Worm (Caenorhabditis elegans): ENCODE data around the gene T28D9.4.
A peak's percentile ranks its signal among the peaks of the same experiment; 100 is the strongest.

The T28D9.4 gene

ce11 chrII:6491187-6491586 is 14.4 kb downstream of the T28D9.4 start (continued):
- TF ChIP-seq Y95B8A.8 (GFP tag; IDR thresholded peaks at IDR 0.05), result peak; percentile 88
- TF ChIP-seq ztf-25 (GFP tag; IDR thresholded peaks at IDR 0.05), result 0 out of 2 replicates have a peak, but pooled peaks have one; percentile 37
- peak; percentile 75 for TF ChIP-seq Y53G8AR.9 (GFP tag; conservative IDR thresholded peaks at IDR 0.05)
- no peak for TF ChIP-seq unc-62 (GFP tag; optimal IDR thresholded peaks at IDR 0.05)
- peak; percentile 79 for TF ChIP-seq lsl-1 (GFP tag; optimal IDR thresholded peaks at IDR 0.05)
- TF ChIP-seq madf-8 (GFP tag; conservative IDR thresholded peaks at IDR 0.05), result peak; percentile 37; the same call in 1 of the 2 replicates
- TF ChIP-seq ceh-100 (GFP tag; IDR thresholded peaks at IDR 0.05), result peak; percentile 49
- TF ChIP-seq ceh-40 (GFP tag; IDR thresholded peaks at IDR 0.05), result 0 out of 2 replicates have a peak, but pooled peaks have one; percentile 74
- 0 out of 2 replicates have a peak, but pooled peaks have one; percentile 18 for TF ChIP-seq ceh-58 (GFP tag; IDR thresholded peaks at IDR 0.05)
- peak; percentile 27 for TF ChIP-seq mes-4 (tag; optimal IDR thresholded peaks at IDR 0.05)
- TF ChIP-seq madf-3 (GFP tag; IDR thresholded peaks at IDR 0.05), result peak; percentile 86
- TF ChIP-seq lin-35 (GFP tag; optimal IDR thresholded peaks at IDR 0.05), result no peak
- TF ChIP-seq cebp-2 (GFP tag; IDR thresholded peaks at IDR 0.05), result 0 out of 2 replicates have a peak, but pooled peaks have one; percentile 59
- peak; percentile 81 for TF ChIP-seq hrde-1 (tag; optimal IDR thresholded peaks at IDR 0.05; ENCODE audit: borderline replicate concordance)
- peak; percentile 81 for TF ChIP-seq athp-1 (tag; optimal IDR thresholded peaks at IDR 0.05)
- peak; percentile 28; the same call in 1 of the 2 replicates for TF ChIP-seq B0336.3 (GFP tag; IDR thresholded peaks at IDR 0.05)

ce11 chrII:6491817-6492452 is 15.2 kb downstream of the T28D9.4 start, which contains the start of the genes T28D9.11 and T28D9.1:
Gene T28D9.11 (minus strand): TSS chrII:6491993.
Gene T28D9.1 (plus strand): TSS chrII:6492402.
- no peak for TF ChIP-seq nfya-1 (tag; optimal IDR thresholded peaks at IDR 0.05; ENCODE audit: borderline replicate concordance, insufficient read depth)
- TF ChIP-seq die-1 (tag; optimal IDR thresholded peaks at IDR 0.05), result peak; percentile 2
- peak; percentile 46; the same call in 1 of the 2 replicates for TF ChIP-seq K11D2.4 (GFP tag; IDR thresholded peaks at IDR 0.05)
- TF ChIP-seq bed-2 (GFP tag; IDR thresholded peaks at IDR 0.05), result 0 out of 2 replicates have a peak, but pooled peaks have one; percentile 76
- peak; percentile 23; the same call in 1 of the 2 replicates for TF ChIP-seq madf-8 (GFP tag; conservative IDR thresholded peaks at IDR 0.05)
- TF ChIP-seq rcor-1 (GFP tag; IDR thresholded peaks at IDR 0.05), result peak; percentile 60
- no peak for TF ChIP-seq bed-1 (GFP tag; IDR thresholded peaks at IDR 0.05)
- 0 out of 2 replicates have a peak, but pooled peaks have one; percentile 40 for TF ChIP-seq egl-18 (GFP tag; IDR thresholded peaks at IDR 0.05)
- TF ChIP-seq chd-7 (tag; optimal IDR thresholded peaks at IDR 0.05), result peak; percentile 12
- no peak for TF ChIP-seq lsy-27 (tag; optimal IDR thresholded peaks at IDR 0.05; ENCODE audit: borderline replicate concordance, insufficient read depth)
- peak; percentile 28; the same call in 1 of the 2 replicates for TF ChIP-seq hmg-1.2 (GFP tag; IDR thresholded peaks at IDR 0.05)
- TF ChIP-seq pbrm-1 (GFP tag; IDR thresholded peaks at IDR 0.05), result 0 out of 2 replicates have a peak, but pooled peaks have one; percentile 25
- TF ChIP-seq mcd-1 (GFP tag; IDR thresholded peaks at IDR 0.05), result peak; percentile 66
- TF ChIP-seq Y53F4B.3 (GFP tag; IDR thresholded peaks at IDR 0.05), result no peak
- no peak for TF ChIP-seq C06A6.2 (GFP tag; conservative IDR thresholded peaks at IDR 0.05)
- peak; percentile 11 for TF ChIP-seq F52B5.7 (tag; optimal IDR thresholded peaks at IDR 0.05)
- TF ChIP-seq hlh-26 (GFP tag; conservative IDR thresholded peaks at IDR 0.05), result no peak
- peak; percentile 35; the same call in 1 of the 2 replicates for TF ChIP-seq egl-44 (GFP tag; IDR thresholded peaks at IDR 0.05)
- peak; percentile 22 for TF ChIP-seq lin-40 (tag; optimal IDR thresholded peaks at IDR 0.05)
- 0 out of 2 replicates have a peak, but pooled peaks have one; percentile 35 for TF ChIP-seq ekl-4 (GFP tag; IDR thresholded peaks at IDR 0.05)
- TF ChIP-seq zfh-2 (GFP tag; conservative IDR thresholded peaks at IDR 0.05), result peak; percentile 99
- TF ChIP-seq F33H1.4 (GFP tag; IDR thresholded peaks at IDR 0.05), result peak; percentile 49
- TF ChIP-seq B0035.1 (tag; optimal IDR thresholded peaks at IDR 0.05), result no peak
- no peak for TF ChIP-seq nhr-120 (GFP tag; IDR thresholded peaks at IDR 0.05)
- TF ChIP-seq ets-4 (GFP tag; optimal IDR thresholded peaks at IDR 0.05), result no peak
- TF ChIP-seq snpc-4 (GFP tag; optimal IDR thresholded peaks at IDR 0.05), result peak; percentile 83
- TF ChIP-seq snpc-4 (tag; optimal IDR thresholded peaks at IDR 0.05), result peak; percentile 76 to 91 (median 84)
- no peak for TF ChIP-seq sea-2 (GFP tag; IDR thresholded peaks at IDR 0.05)
- TF ChIP-seq attf-5 (GFP tag; optimal IDR thresholded peaks at IDR 0.05), result peak; percentile 72
- peak; percentile 46 for TF ChIP-seq lin-54 (GFP tag; optimal IDR thresholded peaks at IDR 0.05)
- peak; percentile 66 for TF ChIP-seq dox-1 (GFP tag; IDR thresholded peaks at IDR 0.05)
